Worm (Caenorhabditis elegans) whole organism, mixed stage, embryonic: ENCODE data around the gene col-119.
A peak's percentile ranks its signal among the peaks of the same experiment; 100 is the strongest.

ENCODE experiments used
- M03D4.4 ChIP-seq: sonication (generic microtip); optimal IDR thresholded peaks from 2 replicates; lab custom pipeline; 2017; ENCODE audit warnings: mild to moderate bottlenecking, missing genetic modification characterization, missing compliant biosample characterization
- bed-3 ChIP-seq: fragments of 200-800 bp; sonication (Bioruptor generic); optimal IDR thresholded peaks from 3 replicates; lab custom pipeline; 2018; ENCODE audit warnings: mild to moderate bottlenecking, missing genetic modification characterization, moderate library complexity, missing compliant biosample characterization
- blmp-1 ChIP-seq: fragments of 150-350 bp; optimal IDR thresholded peaks from 2 replicates; lab custom pipeline; 2014; ENCODE audit warnings: missing biosample characterization, missing genetic modification characterization
- ceh-83 ChIP-seq: fragments of 200-800 bp; sonication (Bioruptor generic); optimal IDR thresholded peaks from 2 replicates; lab custom pipeline; 2018; ENCODE audit warnings: mild to moderate bottlenecking, missing genetic modification characterization, missing compliant biosample characterization
- ces-1 ChIP-seq: fragments of 150-350 bp; optimal IDR thresholded peaks from 2 replicates; lab custom pipeline; 2014; ENCODE audit warnings: missing biosample characterization, missing genetic modification reagents, missing genetic modification characterization
- cnd-1 ChIP-seq: fragments of 200-800 bp; sonication (Bioruptor generic); optimal IDR thresholded peaks from 2 replicates; lab custom pipeline; 2018; ENCODE audit warnings: mild to moderate bottlenecking, missing genetic modification characterization, missing compliant biosample characterization
- drap-1 ChIP-seq: fragments of 200-800 bp; sonication (Bioruptor generic); optimal IDR thresholded peaks from 3 replicates; lab custom pipeline; 2018; ENCODE audit warnings: mild to moderate bottlenecking, missing genetic modification characterization, missing compliant biosample characterization
- elt-1 ChIP-seq: sonication (generic microtip); optimal IDR thresholded peaks from 2 replicates; lab custom pipeline; 2017; ENCODE audit warnings: missing genetic modification characterization, mild to moderate bottlenecking, missing compliant biosample characterization, antibody characterized with exemption, moderate library complexity, borderline replicate concordance; ENCODE audit not compliant: insufficient read depth
- elt-3 ChIP-seq: fragments of 150-350 bp; optimal IDR thresholded peaks from 2 replicates; lab custom pipeline; 2014; ENCODE audit warnings: missing biosample characterization, missing genetic modification characterization
- flh-1 ChIP-seq: fragments of 200-800 bp; sonication (Bioruptor generic); optimal IDR thresholded peaks from 2 replicates; lab custom pipeline; 2018; ENCODE audit warnings: mild to moderate bottlenecking, missing genetic modification characterization, moderate library complexity, missing compliant biosample characterization
- hlh-1 ChIP-seq: fragments of 150-350 bp; optimal IDR thresholded peaks from 2 replicates; lab custom pipeline; 2014; ENCODE audit warnings: missing biosample characterization, missing genetic modification reagents, missing genetic modification characterization
- lin-32 ChIP-seq: fragments of 200-800 bp; sonication (Bioruptor generic); optimal IDR thresholded peaks from 2 replicates; lab custom pipeline; 2018; ENCODE audit warnings: mild to moderate bottlenecking, missing genetic modification characterization, missing compliant biosample characterization
- lsy-2 ChIP-seq: fragments of 150-350 bp; optimal IDR thresholded peaks from 2 replicates; lab custom pipeline; 2014; ENCODE audit warnings: missing biosample characterization, missing genetic modification characterization
- mab-5 ChIP-seq: fragments of 150-350 bp; optimal IDR thresholded peaks from 2 replicates; lab custom pipeline; 2014; ENCODE audit warnings: missing biosample characterization, missing genetic modification characterization
- mep-1 ChIP-seq: fragments of 150-350 bp; optimal IDR thresholded peaks from 2 replicates; lab custom pipeline; 2017; ENCODE audit warnings: missing biosample characterization, missing genetic modification reagents, missing genetic modification characterization, inconsistent platforms
- mls-2 ChIP-seq: sonication (generic microtip); optimal IDR thresholded peaks from 2 replicates; lab custom pipeline; 2016; ENCODE audit warnings: mild to moderate bottlenecking, missing genetic modification characterization, moderate library complexity, missing compliant biosample characterization
- nhr-12 ChIP-seq: fragments of 150-350 bp; optimal IDR thresholded peaks from 2 replicates; lab custom pipeline; 2014; ENCODE audit warnings: missing biosample characterization, missing genetic modification characterization
- nhr-2 ChIP-seq: fragments of 150-350 bp; optimal IDR thresholded peaks from 2 replicates; lab custom pipeline; 2014; ENCODE audit warnings: missing biosample characterization, missing genetic modification characterization
- nhr-28 ChIP-seq: fragments of 150-350 bp; optimal IDR thresholded peaks from 2 replicates; lab custom pipeline; 2014; ENCODE audit warnings: missing biosample characterization, missing genetic modification characterization
- pha-4 ChIP-seq: fragments of 150-350 bp; optimal IDR thresholded peaks from 2 replicates; lab custom pipeline; 2018; ENCODE audit warnings: missing biosample characterization, missing genetic modification reagents, missing genetic modification characterization
- sptf-1 ChIP-seq: sonication (generic microtip); optimal IDR thresholded peaks from 2 replicates; lab custom pipeline; 2017; ENCODE audit warnings: mild to moderate bottlenecking, missing genetic modification characterization, moderate library complexity, missing compliant biosample characterization
- tbx-8 ChIP-seq: fragments of 200-800 bp; sonication (Bioruptor generic); optimal IDR thresholded peaks from 2 replicates; lab custom pipeline; 2018; ENCODE audit warnings: mild to moderate bottlenecking, missing genetic modification characterization, moderate library complexity, missing compliant biosample characterization
- unc-120 ChIP-seq: sonication (generic microtip); optimal IDR thresholded peaks from 2 replicates; lab custom pipeline; 2017; ENCODE audit warnings: missing genetic modification characterization, missing compliant biosample characterization; ENCODE audit not compliant: poor library complexity, severe bottlenecking
- unc-62 ChIP-seq: fragments of 150-350 bp; optimal IDR thresholded peaks from 2 replicates; lab custom pipeline; 2014; ENCODE audit warnings: missing biosample characterization, missing genetic modification reagents, missing genetic modification characterization
- zip-8 ChIP-seq: fragments of 150-350 bp; optimal IDR thresholded peaks from 2 replicates; lab custom pipeline; 2014; ENCODE audit warnings: missing biosample characterization, missing genetic modification characterization
- ztf-11 ChIP-seq: fragments of 150-350 bp; optimal IDR thresholded peaks from 2 replicates; lab custom pipeline; 2014; ENCODE audit warnings: missing biosample characterization, missing genetic modification characterization

Gene col-119

ce11 chrIV:8992786-8993185 lies 13.2 kb upstream of the col-119 start, which contains the start of gene mltn-12:
mltn-12 (plus strand) TSS chrIV:8993086.
- TF ChIP-seq tbx-8 (GFP tag; lab: Kevin White, UChicago) (no peak), ces-1 (no peak), bed-3 (GFP tag; lab: Kevin White, UChicago) (no peak), elt-3 (no peak), ceh-83 (GFP tag; lab: Kevin White, UChicago) (no peak), mab-5 (tag; lab: Kevin White, UChicago) (no peak), mls-2 (tag; lab: Kevin White, UChicago) (no peak), flh-1 (GFP tag; lab: Kevin White, UChicago) (no peak), cnd-1 (no peak), hlh-1 (no peak), nhr-28 (no peak)

ce11 chrIV:8986761-8987316 lies 7.2 kb upstream of the col-119 start, which contains the start of gene bre-1:
bre-1 (plus strand) TSS chrIV:8987266.
- TF ChIP-seq hlh-1: peak; percentile 91
- TF ChIP-seq elt-1 (tag; lab: Kevin White, UChicago): no peak
- no peak for TF ChIP-seq unc-62 (GFP tag; lab: Kevin White, UChicago)
- TF ChIP-seq ces-1: peak; percentile 10

- TF ChIP-seq nhr-28 (no peak), nhr-2 (tag; lab: Kevin White, UChicago) (no peak), blmp-1 (no peak), mab-5 (tag; lab: Kevin White, UChicago) (no peak)
- TF ChIP-seq, all 35 proteins: peak for 0
Measured at ce11 chrIV:8984566-8984965, 5.0 kb upstream of the col-119 start, which contains the start of gene nstp-1. nstp-1 (plus strand) TSS chrIV:8984866.

DNA sequence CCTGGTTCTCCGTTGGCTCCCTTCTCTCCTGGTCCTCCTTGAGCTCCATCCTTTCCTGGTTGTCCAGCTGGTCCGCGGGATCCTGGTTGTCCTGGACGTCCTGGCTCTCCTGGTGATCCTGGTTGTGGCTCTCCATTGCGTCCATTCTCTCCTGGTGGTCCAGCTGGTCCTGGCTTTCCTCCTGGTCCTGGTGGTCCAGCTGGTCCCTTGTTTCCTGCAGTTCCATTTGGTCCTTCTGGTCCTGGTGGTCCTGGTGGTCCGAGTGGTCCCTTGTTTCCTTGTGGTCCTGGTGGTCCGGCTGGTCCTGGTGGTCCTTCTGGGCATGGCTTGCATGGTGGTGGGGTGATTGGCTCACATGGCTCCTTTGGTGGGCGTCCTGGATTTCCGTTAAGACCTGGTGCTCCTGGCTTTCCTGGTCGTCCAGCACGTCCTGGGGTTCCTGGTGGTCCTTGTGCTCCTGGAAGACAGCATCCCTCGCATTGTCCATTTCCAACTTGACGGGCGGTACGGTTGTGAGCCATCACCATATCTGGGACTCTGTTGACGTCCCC lies 458 bp downstream of the col-119 start:
- TF ChIP-seq sptf-1 (tag; lab: Kevin White, UChicago): no peak
- TF ChIP-seq lin-32 (GFP tag; lab: Kevin White, UChicago): no peak
- TF ChIP-seq pha-4 (tag; lab: Kevin White, UChicago): no peak
- no peak for TF ChIP-seq ceh-83 (GFP tag; lab: Kevin White, UChicago)
- TF ChIP-seq blmp-1: no peak
- no peak for TF ChIP-seq ces-1
- TF ChIP-seq elt-3: no peak
- TF ChIP-seq zip-8 (tag; lab: Kevin White, UChicago): no peak
- no peak for TF ChIP-seq nhr-2 (tag; lab: Kevin White, UChicago)
- no peak for TF ChIP-seq M03D4.4
- TF ChIP-seq mep-1 (tag; lab: Kevin White, UChicago): no peak
- TF ChIP-seq elt-1 (tag; lab: Kevin White, UChicago): no peak
- TF ChIP-seq, all 35 proteins: peak for 0

DNA sequence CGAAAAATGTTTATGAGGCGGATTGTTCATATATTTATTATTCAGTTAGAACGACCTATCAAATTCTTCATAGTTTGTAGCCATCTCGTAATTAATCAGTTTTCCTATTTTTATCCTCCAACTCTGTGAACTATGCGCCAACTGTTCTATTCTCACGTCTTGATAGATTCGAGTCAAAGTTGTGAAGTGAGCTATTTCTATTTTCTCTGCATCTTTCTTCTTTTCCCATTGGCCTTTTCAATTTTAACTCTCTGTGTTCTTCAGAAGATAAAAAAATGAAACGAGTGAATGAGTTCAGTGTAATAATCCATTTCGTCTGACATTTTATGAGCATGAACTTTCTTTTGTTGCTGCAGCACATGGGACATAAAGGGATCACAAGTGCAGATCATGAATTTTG lies 1.5 kb downstream of the col-119 start:
- TF ChIP-seq mep-1 (tag; lab: Kevin White, UChicago): no peak
- peak; percentile 25 for TF ChIP-seq unc-120 (tag; lab: Kevin White, UChicago)
- TF ChIP-seq hlh-1: peak; percentile 51

DNA sequence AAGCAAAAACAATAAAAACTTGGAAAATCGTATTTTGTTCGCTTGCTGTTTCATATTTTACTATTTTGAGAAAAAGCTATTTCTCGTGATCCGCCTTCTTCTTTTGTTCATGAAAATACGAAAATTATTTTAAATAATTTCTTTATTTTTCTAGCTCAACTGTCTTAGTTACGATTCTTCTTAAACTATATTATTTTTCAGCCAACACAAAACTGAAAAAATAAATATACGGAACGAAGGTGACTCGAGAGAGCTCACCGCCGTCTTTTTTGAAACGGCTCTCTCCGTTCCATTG lies 4.3 kb downstream of the col-119 start, which contains the start of gene pdzd-8:
Gene pdzd-8 (plus strand): TSS at position 196 of the 295 bp plus-strand sequence.
- TF ChIP-seq elt-1 (tag; lab: Kevin White, UChicago) (no peak), cnd-1 (no peak), flh-1 (GFP tag; lab: Kevin White, UChicago) (no peak), sptf-1 (tag; lab: Kevin White, UChicago) (no peak), tbx-8 (GFP tag; lab: Kevin White, UChicago) (no peak), lsy-2 (no peak), nhr-12 (tag; lab: Kevin White, UChicago) (no peak), ztf-11 (no peak), elt-3 (no peak), drap-1 (GFP tag; lab: Kevin White, UChicago) (no peak), mep-1 (tag; lab: Kevin White, UChicago) (no peak), mls-2 (tag; lab: Kevin White, UChicago) (no peak), M03D4.4 (no peak), ceh-83 (GFP tag; lab: Kevin White, UChicago) (no peak), nhr-2 (tag; lab: Kevin White, UChicago) (no peak)
